Worm (Caenorhabditis elegans) whole organism, L2 larva: ENCODE measurements around the gene F44A6.3.

Experiments
- C34F6.9 ChIP-seq: fragments of 150-350 bp; optimal IDR thresholded peaks from 2 replicates; lab custom pipeline; 2014; ENCODE audit warnings: missing biosample characterization, missing genetic modification characterization
- F13H6.1 ChIP-seq: sonication (generic microtip); optimal IDR thresholded peaks from 2 replicates; lab custom pipeline; 2016; ENCODE audit warnings: missing genetic modification characterization, missing compliant biosample characterization
- R02D3.7 ChIP-seq: fragments of 150-350 bp; optimal IDR thresholded peaks from 2 replicates; lab custom pipeline; 2014; ENCODE audit warnings: missing biosample characterization, missing genetic modification characterization
- ZK546.5 ChIP-seq: sonication (generic microtip); optimal IDR thresholded peaks from 2 replicates; lab custom pipeline; 2017; ENCODE audit warnings: missing biosample characterization, missing genetic modification characterization
- alr-1 ChIP-seq: fragments of 150-350 bp; optimal IDR thresholded peaks from 2 replicates; lab custom pipeline; 2014; ENCODE audit warnings: missing biosample characterization, missing genetic modification characterization
- elt-3 ChIP-seq: sonication (generic microtip); optimal IDR thresholded peaks from 2 replicates; lab custom pipeline; 2017; ENCODE audit warnings: missing biosample characterization, missing genetic modification characterization
- gmeb-1 ChIP-seq: fragments of 150-350 bp; optimal IDR thresholded peaks from 2 replicates; lab custom pipeline; 2014; ENCODE audit warnings: missing biosample characterization, missing genetic modification characterization
- nhr-10 ChIP-seq: sonication (generic microtip); optimal IDR thresholded peaks from 2 replicates; lab custom pipeline; 2017; ENCODE audit warnings: missing biosample characterization, missing genetic modification characterization
- nhr-12 ChIP-seq: fragments of 150-350 bp; optimal IDR thresholded peaks from 2 replicates; lab custom pipeline; 2014; ENCODE audit warnings: missing biosample characterization, missing genetic modification characterization
- nhr-237 ChIP-seq: fragments of 150-350 bp; optimal IDR thresholded peaks from 2 replicates; lab custom pipeline; 2014; ENCODE audit warnings: missing biosample characterization, missing genetic modification characterization
- snpc-4 ChIP-seq: fragments of 150-350 bp; optimal IDR thresholded peaks from 2 replicates; lab custom pipeline; 2014; ENCODE audit warnings: missing biosample characterization, missing genetic modification characterization
- unc-39 ChIP-seq: fragments of 150-350 bp; optimal IDR thresholded peaks from 2 replicates; lab custom pipeline; 2014; ENCODE audit warnings: missing biosample characterization, missing genetic modification characterization
- unc-62 ChIP-seq: fragments of 150-350 bp; optimal IDR thresholded peaks from 2 replicates; lab custom pipeline; 2014; ENCODE audit warnings: missing biosample characterization, missing genetic modification reagents, missing genetic modification characterization
- ztf-11 ChIP-seq: sonication (generic microtip); optimal IDR thresholded peaks from 2 replicates; lab custom pipeline; 2017; ENCODE audit warnings: missing biosample characterization, missing genetic modification characterization

DNA sequence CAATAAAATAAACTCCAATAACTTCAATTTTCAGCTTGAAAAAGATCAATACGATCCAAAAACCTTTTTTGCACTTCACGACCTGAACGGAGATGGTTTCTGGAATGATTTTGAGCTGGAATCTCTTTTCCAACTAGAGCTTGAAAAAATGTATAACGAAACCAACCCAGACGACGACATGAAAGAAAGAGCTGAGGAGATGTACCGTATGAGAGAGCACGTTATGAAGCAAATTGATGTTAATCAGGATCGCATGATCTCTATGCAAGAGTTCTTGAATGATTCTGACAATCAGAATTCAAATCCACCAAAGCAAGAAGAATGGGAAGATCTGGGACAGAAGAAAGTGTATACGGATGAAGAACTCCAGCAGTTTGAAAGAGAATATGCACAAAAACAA is 13.4 kb upstream of the F44A6.3 start:
- TF ChIP-seq nhr-237 (tag; lab: Kevin White, UChicago): no peak
- TF ChIP-seq ztf-11: no peak
- no peak for TF ChIP-seq nhr-12 (tag; lab: Kevin White, UChicago)
- no peak for TF ChIP-seq alr-1 (tag; lab: Kevin White, UChicago)
- TF ChIP-seq nhr-10 (tag; lab: Kevin White, UChicago): no peak
- no peak for TF ChIP-seq F13H6.1 (tag; lab: Kevin White, UChicago)
- TF ChIP-seq ZK546.5 (tag; lab: Kevin White, UChicago): no peak
- no peak for TF ChIP-seq snpc-4
- no peak for TF ChIP-seq elt-3 (tag; lab: Kevin White, UChicago)
- no peak for TF ChIP-seq unc-39 (tag; lab: Kevin White, UChicago)
- TF ChIP-seq unc-62: no peak
- TF ChIP-seq R02D3.7 (tag; lab: Kevin White, UChicago): no peak
- no peak for TF ChIP-seq gmeb-1
- no peak for TF ChIP-seq C34F6.9 (tag; lab: Kevin White, UChicago)
